Fruit fly (Drosophila melanogaster) whole organism, adult: ENCODE measurements around the gene CG34287.

ENCODE experiments used
- CG11617 ChIP-seq: fragments of 200-800 bp; sonication (Bioruptor generic); optimal IDR thresholded peaks from 2 replicates; lab custom pipeline; 2017; ENCODE audit warnings: mild to moderate bottlenecking, missing biosample characterization, missing genetic modification reagents, missing genetic modification characterization
- CG12768 ChIP-seq: fragments of 200-800 bp; sonication (Bioruptor generic); optimal IDR thresholded peaks from 2 replicates; lab custom pipeline; 2017; ENCODE audit warnings: missing biosample characterization, missing genetic modification characterization, mild to moderate bottlenecking, moderate library complexity, missing genetic modification reagents
- CG14711 ChIP-seq: fragments of 200-800 bp; sonication (Bioruptor generic); optimal IDR thresholded peaks from 2 replicates; lab custom pipeline; 2018; ENCODE audit warnings: missing biosample characterization, mild to moderate bottlenecking, missing genetic modification characterization, moderate library complexity
- CG1620 ChIP-seq: fragments of 200-800 bp; sonication (Bioruptor generic); optimal IDR thresholded peaks from 2 replicates; lab custom pipeline; 2016; ENCODE audit warnings: missing biosample characterization, missing genetic modification characterization
- CG33017 ChIP-seq: fragments of 200-800 bp; sonication (Bioruptor generic); optimal IDR thresholded peaks from 2 replicates; lab custom pipeline; 2018; ENCODE audit warnings: missing biosample characterization, mild to moderate bottlenecking, missing genetic modification characterization, moderate library complexity
- CG5204 ChIP-seq: fragments of 200-800 bp; sonication (Bioruptor generic); optimal IDR thresholded peaks from 2 replicates; lab custom pipeline; 2016; ENCODE audit warnings: missing biosample characterization, missing genetic modification characterization
- CG7045 ChIP-seq: fragments of 200-800 bp; sonication (Bioruptor generic); optimal IDR thresholded peaks from 2 replicates; lab custom pipeline; 2017; ENCODE audit warnings: missing biosample characterization, mild to moderate bottlenecking, missing genetic modification characterization
- CG7101 ChIP-seq: fragments of 200-800 bp; sonication (Bioruptor generic); optimal IDR thresholded peaks from 2 replicates; lab custom pipeline; 2018; ENCODE audit warnings: missing biosample characterization, mild to moderate bottlenecking, missing genetic modification characterization, moderate library complexity
- Clk ChIP-seq: fragments of 200-800 bp; sonication (Bioruptor generic); optimal IDR thresholded peaks from 2 replicates; lab custom pipeline; 2017; ENCODE audit warnings: missing biosample characterization, missing genetic modification characterization
- Crg-1 ChIP-seq: fragments of 200-800 bp; sonication (Bioruptor generic); optimal IDR thresholded peaks from 2 replicates; lab custom pipeline; 2016; ENCODE audit warnings: missing biosample characterization, missing genetic modification characterization
- Hr96 ChIP-seq: fragments of 200-800 bp; sonication (Bioruptor generic); optimal IDR thresholded peaks from 2 replicates; lab custom pipeline; 2016; ENCODE audit warnings: missing biosample characterization, missing genetic modification characterization
- Mnt ChIP-seq: fragments of 200-800 bp; sonication (Bioruptor generic); optimal IDR thresholded peaks from 2 replicates; lab custom pipeline; 2016; ENCODE audit warnings: missing biosample characterization, mild to moderate bottlenecking, missing genetic modification characterization
- bab1 ChIP-seq: fragments of 200-800 bp; sonication (Bioruptor generic); optimal IDR thresholded peaks from 3 replicates; lab custom pipeline; 2019; ENCODE audit warnings: missing biosample characterization, mild to moderate bottlenecking, missing genetic modification characterization, moderate library complexity
- cic ChIP-seq: fragments of 200-800 bp; sonication (Bioruptor generic); optimal IDR thresholded peaks from 2 replicates; lab custom pipeline; 2017; ENCODE audit warnings: missing biosample characterization, mild to moderate bottlenecking, missing genetic modification characterization, moderate library complexity
- cnc ChIP-seq, 2 experiments: fragments of >200 bp; optimal IDR thresholded peaks; 2 replicates each; lab custom pipeline; 2017
- kay ChIP-seq: fragments of 200-800 bp; sonication (Bioruptor generic); peaks from one replicate; lab custom pipeline; 2016; ENCODE audit warnings: missing biosample characterization, missing genetic modification characterization, borderline replicate concordance
- ovo ChIP-seq: fragments of 200-800 bp; sonication (Bioruptor generic); optimal IDR thresholded peaks from 2 replicates; lab custom pipeline; 2016; ENCODE audit warnings: missing biosample characterization, missing genetic modification characterization
- pad ChIP-seq: fragments of 200-800 bp; sonication (Bioruptor generic); optimal IDR thresholded peaks from 3 replicates; lab custom pipeline; 2017; ENCODE audit warnings: missing biosample characterization, missing genetic modification characterization, mild to moderate bottlenecking, moderate library complexity, missing genetic modification reagents
- tj ChIP-seq: fragments of 200-800 bp; sonication (Bioruptor generic); optimal IDR thresholded peaks from 3 replicates; lab custom pipeline; 2017; ENCODE audit warnings: missing biosample characterization, mild to moderate bottlenecking, missing genetic modification characterization, moderate library complexity
- toe ChIP-seq: fragments of 200-800 bp; sonication (Bioruptor generic); optimal IDR thresholded peaks from 2 replicates; lab custom pipeline; 2016; ENCODE audit warnings: missing biosample characterization, missing genetic modification characterization

Gene CG34287

DNA sequence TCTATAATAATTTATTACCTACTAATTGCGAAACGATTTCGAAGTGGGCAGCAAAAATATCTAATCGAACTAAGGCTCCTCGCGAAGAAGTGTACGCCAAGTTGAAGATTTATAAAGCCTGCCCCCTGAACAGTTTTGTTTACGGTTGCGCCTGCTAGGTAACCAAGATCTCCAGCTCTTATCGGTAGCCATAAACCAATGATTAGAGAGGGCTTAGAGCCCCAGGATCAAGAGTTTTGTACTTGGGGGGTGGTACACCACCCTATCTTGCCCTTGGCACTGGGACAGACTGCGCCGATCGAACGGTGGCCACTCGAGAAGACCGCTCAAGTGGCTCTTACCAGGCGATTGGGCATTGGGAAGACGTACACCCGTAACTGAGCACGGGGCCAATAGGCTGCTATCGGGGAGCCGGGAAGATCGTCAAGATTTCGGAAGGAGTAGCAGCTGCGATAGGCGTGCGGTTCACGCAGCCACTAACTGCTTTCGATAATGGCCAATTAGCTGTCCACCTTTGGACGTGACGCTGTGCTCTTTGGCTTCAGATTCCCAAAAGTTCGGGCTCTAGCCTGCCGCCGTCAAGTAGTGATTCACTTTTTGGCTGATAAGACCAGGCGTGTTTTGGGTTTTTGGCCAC is 20.7 kb upstream of the CG34287 start:
- TF ChIP-seq toe (GFP tag; lab: Kevin White, UChicago) (no peak), cic (GFP tag; lab: Kevin White, UChicago) (peak; percentile 68), Hr96 (GFP tag; lab: Kevin White, UChicago) (peak; percentile 1), ovo (no peak)

DNA sequence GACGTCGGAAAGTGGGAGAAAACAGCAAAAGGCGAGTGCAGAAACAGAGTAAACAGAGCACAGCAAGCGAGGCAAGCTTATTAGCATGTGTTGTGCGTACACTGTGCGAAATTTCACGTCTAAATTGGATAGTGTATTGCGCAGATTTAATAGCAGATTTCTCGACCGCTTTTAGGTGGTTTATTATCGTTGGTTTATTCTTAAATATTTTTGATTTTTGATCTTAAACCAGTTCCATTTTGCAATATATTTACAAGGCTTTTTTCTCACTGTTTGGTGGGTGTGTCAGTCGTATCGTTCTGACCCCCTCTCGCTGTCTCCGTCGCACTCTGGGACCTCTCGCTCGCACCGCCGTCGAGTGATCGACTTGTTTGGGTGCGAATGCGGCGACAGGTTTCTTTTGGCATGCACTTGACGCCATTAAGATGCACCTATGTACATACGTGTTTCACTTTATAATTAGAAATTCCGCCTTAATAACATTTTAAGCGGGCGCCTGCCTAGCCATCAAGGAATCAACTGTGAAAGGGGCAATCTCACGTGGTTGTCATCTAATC is 19.1 kb upstream of the CG34287 start:
- peak; percentile 87 for TF ChIP-seq CG5204 (GFP tag; lab: Kevin White, UChicago)
- TF ChIP-seq pad (GFP tag; lab: Kevin White, UChicago): peak; percentile 14
- peak; percentile 90 for TF ChIP-seq CG7045 (GFP tag; lab: Kevin White, UChicago)
- peak; percentile 51 for TF ChIP-seq tj (GFP tag; lab: Kevin White, UChicago)
- TF ChIP-seq kay (GFP tag; lab: Kevin White, UChicago): peak; percentile 78
- peak; percentile 45 for TF ChIP-seq CG1620 (GFP tag; lab: Kevin White, UChicago)
- TF ChIP-seq bab1 (GFP tag; lab: Kevin White, UChicago): peak; percentile 17
- no peak for TF ChIP-seq cnc (optimal IDR thresholded peaks at IDR 0.05; lab: Kevin White, UChicago)
- peak; percentile 43 for TF ChIP-seq Crg-1
- peak; percentile 67 for TF ChIP-seq toe (GFP tag; lab: Kevin White, UChicago)
- peak; percentile 77 for TF ChIP-seq CG12768
- TF ChIP-seq ovo: no peak
- peak; percentile 60 for TF ChIP-seq Clk (GFP tag; lab: Kevin White, UChicago)
- TF ChIP-seq Hr96 (GFP tag; lab: Kevin White, UChicago): peak; percentile 84
- TF ChIP-seq Mnt (GFP tag; lab: Kevin White, UChicago): peak; percentile 69
- TF ChIP-seq CG7101 (tag; lab: Kevin White, UChicago): peak; percentile 60
- peak; percentile 84 for TF ChIP-seq CG33017
- peak; percentile 62 for TF ChIP-seq CG14711 (tag; lab: Kevin White, UChicago)
- peak; percentile 44 for TF ChIP-seq cic (GFP tag; lab: Kevin White, UChicago)
- TF ChIP-seq CG11617 (GFP tag; lab: Kevin White, UChicago): peak; percentile 62

- peak; percentile 8 for TF ChIP-seq cic (GFP tag; lab: Kevin White, UChicago)
- no peak for TF ChIP-seq bab1 (GFP tag; lab: Kevin White, UChicago)
Measured at dm6 chr3R:5836536-5836935, 16.6 kb upstream of the CG34287 start.

- peak; percentile 47 for TF ChIP-seq ovo
- TF ChIP-seq CG7101 (tag; lab: Kevin White, UChicago): peak; percentile 51
- TF ChIP-seq Clk (GFP tag; lab: Kevin White, UChicago): no peak
- peak; percentile 36 for TF ChIP-seq pad (GFP tag; lab: Kevin White, UChicago)
- peak; percentile 27 for TF ChIP-seq CG11617 (GFP tag; lab: Kevin White, UChicago)
- no peak for TF ChIP-seq CG33017
- TF ChIP-seq cnc (optimal IDR thresholded peaks at IDR 0.05; lab: Kevin White, UChicago): no peak
- no peak for TF ChIP-seq tj (GFP tag; lab: Kevin White, UChicago)
- TF ChIP-seq CG5204 (GFP tag; lab: Kevin White, UChicago): peak; percentile 44
- TF ChIP-seq cic (GFP tag; lab: Kevin White, UChicago): peak; percentile 71
- peak; percentile 5 for TF ChIP-seq Hr96 (GFP tag; lab: Kevin White, UChicago)
- TF ChIP-seq kay (GFP tag; lab: Kevin White, UChicago): peak; percentile 57
- TF ChIP-seq Mnt (GFP tag; lab: Kevin White, UChicago): peak; percentile 47
- peak; percentile 22 for TF ChIP-seq CG12768
- peak; percentile 40 for TF ChIP-seq toe (GFP tag; lab: Kevin White, UChicago)
- peak; percentile 51 for TF ChIP-seq CG7045 (GFP tag; lab: Kevin White, UChicago)
- TF ChIP-seq CG14711 (tag; lab: Kevin White, UChicago): no peak
- peak; percentile 63 for TF ChIP-seq Crg-1
Measured at dm6 chr3R:5838683-5839365, 14.3 kb upstream of the CG34287 start.

dm6 chr3R:5840870-5841269 is 12.3 kb upstream of the CG34287 start, which contains the start of gene CG1213:
CG1213 (plus strand) TSS chr3R:5841170.
- TF ChIP-seq pad (GFP tag; lab: Kevin White, UChicago): no peak
- TF ChIP-seq CG1620 (GFP tag; lab: Kevin White, UChicago): no peak
- no peak for TF ChIP-seq CG5204 (GFP tag; lab: Kevin White, UChicago)
- no peak for TF ChIP-seq CG7045 (GFP tag; lab: Kevin White, UChicago)
- no peak for TF ChIP-seq CG11617 (GFP tag; lab: Kevin White, UChicago)
- TF ChIP-seq cic (GFP tag; lab: Kevin White, UChicago): no peak
- no peak for TF ChIP-seq CG14711 (tag; lab: Kevin White, UChicago)
- no peak for TF ChIP-seq tj (GFP tag; lab: Kevin White, UChicago)
- TF ChIP-seq ovo: no peak
- TF ChIP-seq CG7101 (tag; lab: Kevin White, UChicago): no peak
- no peak for TF ChIP-seq Crg-1
- no peak for TF ChIP-seq CG33017
- no peak for TF ChIP-seq CG12768
- no peak for TF ChIP-seq toe (GFP tag; lab: Kevin White, UChicago)
- no peak for TF ChIP-seq Mnt (GFP tag; lab: Kevin White, UChicago)
